Fruit fly (Drosophila melanogaster) whole organism, embryonic: ENCODE results near the gene CG14269.

Experiments used
- Blimp-1 ChIP-seq: fragments of 200-800 bp; sonication (Bioruptor generic); optimal IDR thresholded peaks from 3 replicates; lab custom pipeline; 2018; ENCODE audit warnings: missing biosample characterization, missing genetic modification characterization, mild to moderate bottlenecking, moderate library complexity, missing genetic modification reagents
- CG10431 ChIP-seq: fragments of 200-800 bp; sonication (Bioruptor generic); optimal IDR thresholded peaks from 3 replicates; lab custom pipeline; 2018; ENCODE audit warnings: missing biosample characterization, mild to moderate bottlenecking, missing genetic modification characterization
- CG11085 ChIP-seq: fragments of 200-800 bp; sonication (Bioruptor generic); IDR thresholded peaks from 2 replicates; pipeline ENCODE4 v1.3.6; 2022; ENCODE audit warnings: missing biosample characterization, missing genetic modification characterization
- CG11723 ChIP-seq: fragments of 200-800 bp; sonication (Bioruptor generic); optimal IDR thresholded peaks from 2 replicates; lab custom pipeline; 2017; ENCODE audit warnings: missing biosample characterization, mild to moderate bottlenecking, missing genetic modification characterization
- CG12155 ChIP-seq: fragments of 200-800 bp; sonication (Bioruptor generic); optimal IDR thresholded peaks from 3 replicates; lab custom pipeline; 2016; ENCODE audit warnings: missing biosample characterization, missing genetic modification characterization
- CG12769 ChIP-seq: fragments of 200-800 bp; sonication (Bioruptor generic); optimal IDR thresholded peaks from 2 replicates; lab custom pipeline; 2019; ENCODE audit warnings: missing biosample characterization, mild to moderate bottlenecking, missing genetic modification characterization, moderate library complexity
- CG15601 ChIP-seq: fragments of 200-800 bp; sonication (Bioruptor generic); optimal IDR thresholded peaks from 3 replicates; lab custom pipeline; 2019; ENCODE audit warnings: missing biosample characterization, mild to moderate bottlenecking, missing genetic modification characterization, moderate library complexity
- CG17328 ChIP-seq: fragments of 200-800 bp; sonication (Bioruptor generic); IDR thresholded peaks from 2 replicates; pipeline ENCODE4 v1.3.6; 2022; ENCODE audit warnings: missing biosample characterization, missing genetic modification characterization
- CG17612 ChIP-seq: fragments of 200-800 bp; sonication (Bioruptor generic); IDR thresholded peaks from 2 replicates; pipeline ENCODE4 v1.3.6; 2022; ENCODE audit warnings: missing biosample characterization, missing genetic modification characterization
- CG2120 ChIP-seq: fragments of 200-800 bp; sonication (Bioruptor generic); optimal IDR thresholded peaks from 3 replicates; lab custom pipeline; 2016; ENCODE audit warnings: missing biosample characterization, missing genetic modification characterization
- CG2199 ChIP-seq: fragments of 200-800 bp; sonication (Bioruptor generic); IDR thresholded peaks from 3 replicates; pipeline ENCODE4 v1.3.6; 2022; ENCODE audit warnings: missing biosample characterization, missing genetic modification characterization
- CG30020 ChIP-seq: fragments of 200-800 bp; optimal IDR thresholded peaks from 2 replicates; lab custom pipeline; 2019; ENCODE audit warnings: missing biosample characterization, mild to moderate bottlenecking, missing genetic modification characterization, moderate library complexity
- CG34376 ChIP-seq: fragments of 200-800 bp; sonication (Bioruptor generic); optimal IDR thresholded peaks from 2 replicates; lab custom pipeline; 2018; ENCODE audit warnings: missing biosample characterization, mild to moderate bottlenecking, missing genetic modification characterization
- CG4360 ChIP-seq: fragments of 200-800 bp; sonication (Bioruptor generic); IDR thresholded peaks from 2 replicates; pipeline ENCODE4 v1.3.6; 2022; ENCODE audit warnings: missing biosample characterization, missing genetic modification characterization
- CG4424 ChIP-seq: fragments of 200-800 bp; sonication (Bioruptor generic); optimal IDR thresholded peaks from 3 replicates; lab custom pipeline; 2016; ENCODE audit warnings: missing biosample characterization, missing genetic modification characterization
- CG4854 ChIP-seq: fragments of 200-800 bp; sonication (Bioruptor generic); optimal IDR thresholded peaks from 2 replicates; lab custom pipeline; 2016; ENCODE audit warnings: missing biosample characterization, missing genetic modification characterization, inconsistent platforms
- CG5245 ChIP-seq: fragments of 200-800 bp; sonication (Bioruptor generic); optimal IDR thresholded peaks from 3 replicates; lab custom pipeline; 2016; ENCODE audit warnings: missing biosample characterization, missing genetic modification characterization
- CG6654 ChIP-seq: fragments of 200-800 bp; sonication (Bioruptor generic); optimal IDR thresholded peaks from 2 replicates; lab custom pipeline; 2017; ENCODE audit warnings: missing biosample characterization, mild to moderate bottlenecking, missing genetic modification characterization
- CG7271 ChIP-seq: fragments of 200-800 bp; sonication (Bioruptor generic); optimal IDR thresholded peaks from 2 replicates; lab custom pipeline; 2018; ENCODE audit warnings: missing biosample characterization, mild to moderate bottlenecking, missing genetic modification characterization, moderate library complexity
- CG8765 ChIP-seq: fragments of 200-800 bp; sonication (Bioruptor generic); IDR thresholded peaks from 2 replicates; pipeline ENCODE4 v1.3.6; 2022; ENCODE audit warnings: missing biosample characterization, missing genetic modification characterization
- Camta ChIP-seq: fragments of 200-800 bp; sonication (Bioruptor generic); optimal IDR thresholded peaks from 2 replicates; lab custom pipeline; 2016; ENCODE audit warnings: missing biosample characterization, missing genetic modification characterization
- D19B ChIP-seq: fragments of 200-800 bp; sonication (Bioruptor generic); optimal IDR thresholded peaks from 2 replicates; lab custom pipeline; 2017; ENCODE audit warnings: missing biosample characterization, mild to moderate bottlenecking, missing genetic modification characterization
- Dad ChIP-seq: fragments of 200-800 bp; sonication (Bioruptor generic); optimal IDR thresholded peaks from 3 replicates; lab custom pipeline; 2016; ENCODE audit warnings: missing biosample characterization, missing genetic modification characterization
- Doc2 ChIP-seq: fragments of 200-800 bp; sonication (Bioruptor generic); IDR thresholded peaks from 2 replicates; pipeline ENCODE4 v1.3.6; 2022; ENCODE audit warnings: missing biosample characterization, missing genetic modification characterization
- Drgx ChIP-seq: fragments of 200-800 bp; sonication (Bioruptor generic); IDR thresholded peaks from 2 replicates; pipeline ENCODE4 v1.3.6; 2022; ENCODE audit warnings: missing biosample characterization, missing genetic modification characterization
- Fer1 ChIP-seq: fragments of 200-800 bp; sonication (Bioruptor generic); optimal IDR thresholded peaks from 2 replicates; lab custom pipeline; 2017; ENCODE audit warnings: missing biosample characterization, mild to moderate bottlenecking, missing genetic modification characterization
- HLH54F ChIP-seq: fragments of 200-800 bp; sonication (Bioruptor generic); optimal IDR thresholded peaks from 3 replicates; lab custom pipeline; 2016; ENCODE audit warnings: missing biosample characterization, missing genetic modification characterization
- HmgD ChIP-seq: fragments of 200-800 bp; sonication (Bioruptor generic); optimal IDR thresholded peaks from 3 replicates; lab custom pipeline; 2016; ENCODE audit warnings: missing biosample characterization, missing genetic modification characterization
- Myb ChIP-seq: fragments of 200-800 bp; sonication (Bioruptor generic); optimal IDR thresholded peaks from 2 replicates; lab custom pipeline; 2016; ENCODE audit warnings: missing biosample characterization, missing genetic modification characterization
- Oaz ChIP-seq: fragments of 200-800 bp; sonication (Bioruptor generic); IDR thresholded peaks from 2 replicates; pipeline ENCODE4 v1.3.6; 2022; ENCODE audit warnings: missing biosample characterization, missing genetic modification characterization
- Six4 ChIP-seq: fragments of 200-800 bp; sonication (Bioruptor generic); optimal IDR thresholded peaks from 2 replicates; lab custom pipeline; 2016; ENCODE audit warnings: missing biosample characterization, missing genetic modification characterization
- Spps ChIP-seq: fragments of 200-800 bp; sonication (Bioruptor generic); optimal IDR thresholded peaks from 2 replicates; lab custom pipeline; 2018; ENCODE audit warnings: missing biosample characterization, mild to moderate bottlenecking, missing genetic modification characterization
- bcd ChIP-seq: fragments of 200-800 bp; sonication (Bioruptor generic); optimal IDR thresholded peaks from 2 replicates; lab custom pipeline; 2017; ENCODE audit warnings: missing biosample characterization, mild to moderate bottlenecking, missing genetic modification characterization
- cas ChIP-seq: fragments of 200-800 bp; sonication (Bioruptor generic); IDR thresholded peaks from 2 replicates; pipeline ENCODE4 v1.3.6; 2022; ENCODE audit warnings: missing biosample characterization, missing genetic modification characterization
- corto ChIP-seq: fragments of 200-800 bp; sonication (Bioruptor generic); optimal IDR thresholded peaks from 2 replicates; lab custom pipeline; 2016; ENCODE audit warnings: missing biosample characterization, mild to moderate bottlenecking, missing genetic modification characterization, moderate library complexity
- eve ChIP-seq, 2 experiments: fragments of >200 bp; optimal IDR thresholded peaks; 2 replicates each; lab custom pipeline; 2017; ENCODE audit warnings: missing biosample characterization in 2 of 2, missing genetic modification characterization in 2 of 2
- gce ChIP-seq: fragments of 200-800 bp; sonication (Bioruptor generic); IDR thresholded peaks from 3 replicates; pipeline ENCODE4 v1.3.6; 2022; ENCODE audit warnings: missing biosample characterization, missing genetic modification characterization
- grn ChIP-seq: fragments of 200-800 bp; sonication (Bioruptor generic); optimal IDR thresholded peaks from 3 replicates; lab custom pipeline; 2017; ENCODE audit warnings: missing biosample characterization, missing genetic modification characterization
- klu ChIP-seq: fragments of 200-800 bp; sonication (Bioruptor generic); IDR thresholded peaks from 2 replicates; pipeline ENCODE4 v1.3.6; 2022; ENCODE audit warnings: missing biosample characterization, missing genetic modification characterization
- knrl ChIP-seq: fragments of 200-800 bp; sonication (Bioruptor generic); IDR thresholded peaks from 3 replicates; pipeline ENCODE4 v1.3.6; 2022; ENCODE audit warnings: missing biosample characterization, missing genetic modification characterization; ENCODE audit not compliant: partially characterized antibody
- luna ChIP-seq: fragments of 200-800 bp; sonication (Bioruptor generic); optimal IDR thresholded peaks from 2 replicates; lab custom pipeline; 2016; ENCODE audit warnings: missing biosample characterization, missing genetic modification characterization
- oc ChIP-seq: fragments of 200-800 bp; sonication (Bioruptor generic); optimal IDR thresholded peaks from 2 replicates; lab custom pipeline; 2018; ENCODE audit warnings: missing biosample characterization, mild to moderate bottlenecking, missing genetic modification characterization, moderate library complexity
- pan ChIP-seq, 4 experiments: fragments of >200 bp in 3 of 4; fragments of 200-800 bp in 1 of 4; sonication (Bioruptor generic) in 1 of 4; optimal IDR thresholded peaks in 3 of 4; IDR thresholded peaks in 1 of 4; 2 replicates each; pipeline versions ENCODE4 v1.3.6 to Lab custom; 2017 to 2022; ENCODE audit warnings: missing biosample characterization in 2 of 4, missing genetic modification characterization in 2 of 4, mixed read lengths in 1 of 4
- pb ChIP-seq: fragments of 200-800 bp; sonication (Bioruptor generic); optimal IDR thresholded peaks from 3 replicates; lab custom pipeline; 2016; ENCODE audit warnings: missing biosample characterization, missing genetic modification characterization
- pho ChIP-seq: fragments of 200-800 bp; sonication (Bioruptor generic); optimal IDR thresholded peaks from 2 replicates; lab custom pipeline; 2016; ENCODE audit warnings: missing biosample characterization, missing genetic modification characterization
- sd ChIP-seq: fragments of 200-800 bp; sonication (Bioruptor generic); optimal IDR thresholded peaks from 3 replicates; lab custom pipeline; 2018; ENCODE audit warnings: missing biosample characterization, mild to moderate bottlenecking, missing genetic modification characterization, moderate library complexity
- sens ChIP-seq: fragments of 200-800 bp; sonication (Bioruptor generic); peaks from one replicate; lab custom pipeline; 2016; ENCODE audit warnings: missing biosample characterization, missing genetic modification characterization
- shn ChIP-seq: fragments of 200-800 bp; sonication (Bioruptor generic); optimal IDR thresholded peaks from 3 replicates; lab custom pipeline; 2016; ENCODE audit warnings: missing biosample characterization, missing genetic modification characterization
- tx ChIP-seq: fragments of 200-800 bp; sonication (Bioruptor generic); optimal IDR thresholded peaks from 2 replicates; lab custom pipeline; 2016; ENCODE audit warnings: missing biosample characterization, missing genetic modification characterization
- zen ChIP-seq: fragments of 200-800 bp; sonication (Bioruptor generic); optimal IDR thresholded peaks from 3 replicates; lab custom pipeline; 2018; ENCODE audit warnings: missing biosample characterization, mild to moderate bottlenecking, missing genetic modification characterization, moderate library complexity

Gene CG14269

dm6 chrX:3474476-3475439 is 39.2 kb upstream of the CG14269 start, which contains the start of gene CG12206 (continued):
- no peak for TF ChIP-seq CG7271 (tag; lab: Kevin White, UChicago)
- TF ChIP-seq grn (GFP tag; lab: Kevin White, UChicago), result no peak
- TF ChIP-seq Myb, result no peak
- TF ChIP-seq Dad (GFP tag; lab: Kevin White, UChicago), result no peak
- TF ChIP-seq CG4424, result peak; percentile 45
- no peak for TF ChIP-seq Doc2 (GFP tag; lab: Robert Waterston, UW)
- TF ChIP-seq oc (tag; lab: Kevin White, UChicago), result peak; percentile 27
- TF ChIP-seq CG30020 (tag; lab: Kevin White, UChicago), result no peak
- no peak for TF ChIP-seq CG5245
- TF ChIP-seq CG4854 (GFP tag; lab: Kevin White, UChicago), result no peak
- no peak for TF ChIP-seq knrl
- TF ChIP-seq Drgx (GFP tag; lab: Robert Waterston, UW), result peak; percentile 66
- no peak for TF ChIP-seq CG8765 (GFP tag; lab: Robert Waterston, UW)
- no peak for TF ChIP-seq pan (optimal IDR thresholded peaks at IDR 0.05; lab: Kevin White, UChicago)
- TF ChIP-seq pan (GFP tag; optimal IDR thresholded peaks at IDR 0.05 in 1 of 2, IDR thresholded peaks at IDR 0.05 in 1 of 2), result no peak
- TF ChIP-seq HLH54F, result no peak
- peak; percentile 34; the same call in 1 of the 2 replicates for TF ChIP-seq CG4360 (GFP tag; lab: Robert Waterston, UW)
- TF ChIP-seq Oaz, result no peak
- TF ChIP-seq pho, result no peak
- no peak for TF ChIP-seq CG17612
- no peak for TF ChIP-seq sens
- TF ChIP-seq Six4 (GFP tag; lab: Kevin White, UChicago), result peak; percentile 3
- peak; percentile 58 for TF ChIP-seq bcd (GFP tag; lab: Kevin White, UChicago)
- TF ChIP-seq CG6654 (GFP tag; lab: Kevin White, UChicago), result peak; percentile 25
- no peak for TF ChIP-seq CG11085
- TF ChIP-seq HmgD, result no peak
- TF ChIP-seq CG10431 (GFP tag; lab: Kevin White, UChicago), result no peak
- no peak for TF ChIP-seq CG34376 (GFP tag; lab: Kevin White, UChicago)
- no peak for TF ChIP-seq luna
- peak; percentile 12 for TF ChIP-seq CG12155 (GFP tag; lab: Kevin White, UChicago)
- peak; percentile 35 for TF ChIP-seq D19B (GFP tag; lab: Kevin White, UChicago)
- TF ChIP-seq pb (GFP tag; lab: Kevin White, UChicago), result no peak
- peak; percentile 46 for TF ChIP-seq Blimp-1 (GFP tag; lab: Kevin White, UChicago)
- no peak for TF ChIP-seq shn (GFP tag; lab: Kevin White, UChicago)
- peak; percentile 23 for TF ChIP-seq CG15601 (tag; lab: Kevin White, UChicago)
- no peak for TF ChIP-seq eve (GFP tag; optimal IDR thresholded peaks at IDR 0.05; lab: Kevin White, UChicago)
- TF ChIP-seq klu (GFP tag; lab: Robert Waterston, UW), result no peak
- no peak for TF ChIP-seq cas (GFP tag; lab: Robert Waterston, UW)
- TF ChIP-seq CG2120 (GFP tag; lab: Kevin White, UChicago), result peak; percentile 21
- TF ChIP-seq gce, result no peak
- TF ChIP-seq tx (GFP tag; lab: Kevin White, UChicago), result no peak
- peak; percentile 81 for TF ChIP-seq sd (tag; lab: Kevin White, UChicago)
- TF ChIP-seq CG12769 (tag; lab: Kevin White, UChicago), result no peak
- TF ChIP-seq zen, result no peak
- no peak for TF ChIP-seq Spps (tag; lab: Kevin White, UChicago)
- TF ChIP-seq Fer1 (GFP tag; lab: Kevin White, UChicago), result peak; percentile 56
- no peak for TF ChIP-seq CG17328 (GFP tag; lab: Robert Waterston, UW)
- no peak for TF ChIP-seq Camta (GFP tag; lab: Kevin White, UChicago)
- TF ChIP-seq CG2199 (GFP tag; lab: Robert Waterston, UW), result no peak
- no peak for TF ChIP-seq corto (GFP tag; lab: Kevin White, UChicago)
- TF ChIP-seq CG11723 (GFP tag; lab: Kevin White, UChicago), result no peak
